Worm (Caenorhabditis elegans) whole organism, L4/young adult: Measurements from ENCODE around the gene Y119D3B.12.

ENCODE experiments used
- dao-5 ChIP-seq: sonication (generic microtip); optimal IDR thresholded peaks from 2 replicates; lab custom pipeline; 2016; ENCODE audit warnings: missing genotype, missing genetic modification characterization, moderate library complexity, missing compliant biosample characterization
- him-1 ChIP-seq: sonication (generic microtip); optimal IDR thresholded peaks from 2 replicates; lab custom pipeline; 2016; ENCODE audit warnings: missing genotype, missing genetic modification reagents, missing genetic modification characterization, missing compliant biosample characterization

DNA sequence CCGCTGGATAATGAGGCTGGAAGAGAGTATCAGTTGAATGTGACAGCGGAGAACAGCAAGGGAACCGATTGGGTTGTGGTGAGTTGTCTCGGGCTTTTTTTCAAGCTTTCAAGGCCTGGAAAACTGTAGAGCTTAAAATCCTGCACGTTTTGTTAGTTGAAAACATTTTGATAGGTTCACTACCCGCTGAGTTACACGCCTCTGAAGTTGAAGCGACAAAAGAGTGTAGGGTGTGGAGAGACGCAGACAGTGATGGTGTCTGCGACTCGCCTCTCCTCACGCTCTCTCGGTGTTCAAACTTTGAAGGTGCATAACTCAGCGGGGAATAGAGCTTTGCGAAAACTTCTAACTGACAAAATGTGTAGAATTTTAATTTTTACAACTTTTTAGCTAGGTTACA lies 29.0 kb upstream of the Y119D3B.12 start:
- TF ChIP-seq him-1 (tag; lab: Kevin White, UChicago) (no peak), dao-5 (tag; lab: Kevin White, UChicago) (no peak)
